Fruit fly (Drosophila melanogaster): ENCODE measurements around the gene CG14667.

Gene CG14667

dm6 chr3R:5385761-5386160 lies 10.9 kb downstream of the CG14667 start:
- TF ChIP-seq CG1620 (GFP tag; optimal IDR thresholded peaks at IDR 0.05) (no peak), kay (GFP tag; ENCODE audit: borderline replicate concordance) (no peak), CG11617 (GFP tag; optimal IDR thresholded peaks at IDR 0.05) (no peak), toe (GFP tag; optimal IDR thresholded peaks at IDR 0.05) (no peak), cnc (optimal IDR thresholded peaks at IDR 0.05) (no peak), ovo (GFP tag; optimal IDR thresholded peaks at IDR 0.05) (no peak), pad (GFP tag; optimal IDR thresholded peaks at IDR 0.05) (no peak), CG14711 (tag; optimal IDR thresholded peaks at IDR 0.05) (no peak), cic (GFP tag; optimal IDR thresholded peaks at IDR 0.05) (no peak), CG33017 (tag; optimal IDR thresholded peaks at IDR 0.05) (no peak), Mnt (GFP tag; optimal IDR thresholded peaks at IDR 0.05) (no peak)

DNA sequence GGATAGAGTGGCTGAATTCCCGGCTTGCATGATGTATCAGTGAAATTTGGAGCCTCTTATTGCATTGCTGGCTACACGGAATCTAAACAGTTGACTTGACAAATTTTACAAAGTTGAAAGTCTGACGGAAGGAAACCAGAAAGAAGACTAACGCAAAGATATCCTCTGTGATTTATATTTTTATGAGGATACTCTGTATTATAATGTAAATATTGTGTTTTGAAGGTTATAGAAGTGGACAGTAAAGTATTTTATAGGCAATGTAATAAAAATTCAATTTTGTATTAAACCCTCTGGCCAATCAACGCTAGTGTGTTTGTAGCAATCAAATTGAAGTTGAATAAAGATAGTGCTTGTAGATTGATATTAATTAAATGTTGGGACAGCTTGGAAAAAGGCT lies 12.7 kb downstream of the CG14667 start, which contains the start of gene CG14668:
TSS of gene CG14668 (minus strand) at position 101 of the 400 bp plus-strand sequence.
- no peak for TF ChIP-seq CG7101 (tag; optimal IDR thresholded peaks at IDR 0.05)
- no peak for TF ChIP-seq Clk (GFP tag; optimal IDR thresholded peaks at IDR 0.05)
- no peak for TF ChIP-seq Hr96 (GFP tag; optimal IDR thresholded peaks at IDR 0.05)
- TF ChIP-seq CG5204 (GFP tag; optimal IDR thresholded peaks at IDR 0.05), result no peak
- no peak for TF ChIP-seq CG7045 (GFP tag; optimal IDR thresholded peaks at IDR 0.05)
- no peak for TF ChIP-seq kay (GFP tag; ENCODE audit: borderline replicate concordance)
- no peak for TF ChIP-seq CG11617 (GFP tag; optimal IDR thresholded peaks at IDR 0.05)
- TF ChIP-seq CG12768 (GFP tag; optimal IDR thresholded peaks at IDR 0.05), result no peak
- no peak for TF ChIP-seq cnc (optimal IDR thresholded peaks at IDR 0.05)
- no peak for TF ChIP-seq Crg-1 (GFP tag; optimal IDR thresholded peaks at IDR 0.05)
- no peak for TF ChIP-seq pad (GFP tag; optimal IDR thresholded peaks at IDR 0.05)
- no peak for TF ChIP-seq CG14711 (tag; optimal IDR thresholded peaks at IDR 0.05)

dm6 chr3R:5387996-5388395 lies 13.2 kb downstream of the CG14667 start:
- TF ChIP-seq CG5204 (GFP tag; optimal IDR thresholded peaks at IDR 0.05) (no peak), cnc (optimal IDR thresholded peaks at IDR 0.05) (no peak), CG11617 (GFP tag; optimal IDR thresholded peaks at IDR 0.05) (no peak), kay (GFP tag; ENCODE audit: borderline replicate concordance) (no peak), CG12768 (GFP tag; optimal IDR thresholded peaks at IDR 0.05) (no peak), pad (GFP tag; optimal IDR thresholded peaks at IDR 0.05) (no peak), CG7101 (tag; optimal IDR thresholded peaks at IDR 0.05) (no peak), CG33017 (tag; optimal IDR thresholded peaks at IDR 0.05) (no peak), ovo (GFP tag; optimal IDR thresholded peaks at IDR 0.05) (no peak), tj (GFP tag; optimal IDR thresholded peaks at IDR 0.05) (no peak), toe (GFP tag; optimal IDR thresholded peaks at IDR 0.05) (no peak), Crg-1 (GFP tag; optimal IDR thresholded peaks at IDR 0.05) (no peak), CG1620 (GFP tag; optimal IDR thresholded peaks at IDR 0.05) (no peak)

DNA sequence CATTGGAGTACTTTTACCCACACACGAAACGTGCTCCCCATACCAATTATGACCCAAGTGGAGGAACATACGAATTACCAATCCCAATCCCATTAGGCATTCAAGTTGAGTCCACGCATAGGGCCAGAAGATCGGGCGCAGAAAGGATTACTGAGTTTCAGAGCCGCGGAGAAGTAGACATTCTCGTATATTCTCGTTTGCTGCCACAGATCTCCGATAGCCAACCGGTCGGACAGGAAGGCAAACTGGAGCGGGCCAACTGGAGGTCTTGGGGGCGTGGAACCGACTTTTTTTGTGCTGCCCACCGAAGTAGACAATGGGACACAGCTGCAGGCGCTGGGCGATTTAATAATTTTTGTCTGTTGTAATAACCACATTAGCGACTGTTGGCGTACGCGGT lies 14.2 kb downstream of the CG14667 start:
- TF ChIP-seq CG5204 (GFP tag; optimal IDR thresholded peaks at IDR 0.05) (no peak), CG7045 (GFP tag; optimal IDR thresholded peaks at IDR 0.05) (no peak), Clk (GFP tag; optimal IDR thresholded peaks at IDR 0.05) (no peak)

- no peak for TF ChIP-seq toe (GFP tag; optimal IDR thresholded peaks at IDR 0.05)
- TF ChIP-seq Clk (GFP tag; optimal IDR thresholded peaks at IDR 0.05), result no peak
- TF ChIP-seq CG7045 (GFP tag; optimal IDR thresholded peaks at IDR 0.05), result no peak
- no peak for TF ChIP-seq CG5204 (GFP tag; optimal IDR thresholded peaks at IDR 0.05)
These were observed 14.6 kb downstream of the CG14667 start for dm6 chr3R:5389435-5389834.

dm6 chr3R:5390095-5390663 lies 15.4 kb downstream of the CG14667 start:
- TF ChIP-seq toe (GFP tag; optimal IDR thresholded peaks at IDR 0.05) (no peak), ovo (GFP tag; optimal IDR thresholded peaks at IDR 0.05) (no peak), kay (GFP tag; ENCODE audit: borderline replicate concordance) (no peak), pad (GFP tag; optimal IDR thresholded peaks at IDR 0.05) (no peak), CG5204 (GFP tag; optimal IDR thresholded peaks at IDR 0.05) (no peak), CG12768 (GFP tag; optimal IDR thresholded peaks at IDR 0.05) (no peak), CG14711 (tag; optimal IDR thresholded peaks at IDR 0.05) (no peak), Hr96 (GFP tag; optimal IDR thresholded peaks at IDR 0.05) (no peak), bab1 (GFP tag; optimal IDR thresholded peaks at IDR 0.05) (no peak), tj (GFP tag; optimal IDR thresholded peaks at IDR 0.05) (no peak)

DNA sequence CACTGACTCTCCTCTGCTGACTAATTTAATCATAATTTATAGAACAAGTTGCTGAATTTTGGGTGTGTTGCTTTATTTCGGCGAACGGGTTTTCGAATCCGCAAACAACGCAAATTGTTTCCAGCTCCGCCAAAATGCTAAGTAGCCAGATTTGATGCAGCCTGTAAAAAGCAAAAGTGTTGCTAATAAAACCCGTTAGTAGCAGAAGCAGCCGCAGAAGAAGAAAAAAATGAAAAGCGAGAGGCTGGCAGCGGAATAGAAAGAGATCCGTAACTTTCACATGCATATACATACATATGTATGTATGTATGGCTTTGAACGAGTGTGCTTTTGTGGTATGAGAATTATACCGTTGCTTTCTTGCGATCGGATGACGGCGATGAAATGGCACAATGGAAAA lies 17.2 kb downstream of the CG14667 start:
- TF ChIP-seq Hr96 (GFP tag; optimal IDR thresholded peaks at IDR 0.05) (no peak), bab1 (GFP tag; optimal IDR thresholded peaks at IDR 0.05) (no peak), CG7045 (GFP tag; optimal IDR thresholded peaks at IDR 0.05) (no peak), cnc (optimal IDR thresholded peaks at IDR 0.05) (no peak), pad (GFP tag; optimal IDR thresholded peaks at IDR 0.05) (no peak), CG12768 (GFP tag; optimal IDR thresholded peaks at IDR 0.05) (no peak)

DNA sequence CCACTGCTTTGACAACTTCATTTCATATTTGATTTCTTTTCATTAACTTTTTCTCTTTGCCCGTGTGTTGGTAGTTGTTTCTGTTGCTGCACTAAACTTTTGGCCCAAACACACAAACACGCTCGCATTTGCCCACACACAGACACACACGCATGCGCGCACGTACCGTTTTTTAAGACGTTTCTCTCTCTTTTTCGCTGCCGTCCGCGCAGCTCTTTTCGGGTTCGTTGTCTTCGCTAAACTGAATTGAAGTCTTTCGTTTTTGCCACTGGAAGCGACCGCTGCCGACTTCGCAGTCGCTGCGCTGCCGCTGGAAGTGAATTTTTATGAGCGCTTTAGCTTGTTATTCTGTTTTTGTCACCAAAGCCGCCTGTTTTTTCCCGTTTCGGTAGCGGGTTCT lies 17.8 kb downstream of the CG14667 start, which contains the start of gene kkv:
TSS of gene kkv (minus strand) at position 246 of the 400 bp plus-strand sequence.
- TF ChIP-seq CG33017 (tag; optimal IDR thresholded peaks at IDR 0.05), result no peak
- no peak for TF ChIP-seq toe (GFP tag; optimal IDR thresholded peaks at IDR 0.05)
- no peak for TF ChIP-seq Crg-1 (GFP tag; optimal IDR thresholded peaks at IDR 0.05)
- TF ChIP-seq CG11617 (GFP tag; optimal IDR thresholded peaks at IDR 0.05), result no peak
- no peak for TF ChIP-seq CG5204 (GFP tag; optimal IDR thresholded peaks at IDR 0.05)
- TF ChIP-seq CG7101 (tag; optimal IDR thresholded peaks at IDR 0.05), result no peak
- TF ChIP-seq cic (GFP tag; optimal IDR thresholded peaks at IDR 0.05), result no peak
- TF ChIP-seq CG12768 (GFP tag; optimal IDR thresholded peaks at IDR 0.05), result no peak
- no peak for TF ChIP-seq CG14711 (tag; optimal IDR thresholded peaks at IDR 0.05)
- TF ChIP-seq cnc (optimal IDR thresholded peaks at IDR 0.05), result no peak
- no peak for TF ChIP-seq Hr96 (GFP tag; optimal IDR thresholded peaks at IDR 0.05)
- no peak for TF ChIP-seq CG7045 (GFP tag; optimal IDR thresholded peaks at IDR 0.05)
- TF ChIP-seq ovo (GFP tag; optimal IDR thresholded peaks at IDR 0.05), result no peak
- TF ChIP-seq bab1 (GFP tag; optimal IDR thresholded peaks at IDR 0.05), result no peak
- no peak for TF ChIP-seq tj (GFP tag; optimal IDR thresholded peaks at IDR 0.05)
- no peak for TF ChIP-seq pad (GFP tag; optimal IDR thresholded peaks at IDR 0.05)
- TF ChIP-seq Mnt (GFP tag; optimal IDR thresholded peaks at IDR 0.05), result no peak
- TF ChIP-seq kay (GFP tag; ENCODE audit: borderline replicate concordance), result no peak
